Fruit fly (Drosophila melanogaster) whole organism, embryonic: ENCODE data around the gene Acat1.

Experiments
- CG11723 ChIP-seq: fragments of 200-800 bp; sonication (Bioruptor generic); optimal IDR thresholded peaks from 2 replicates; lab custom pipeline; 2017; ENCODE audit warnings: missing biosample characterization, mild to moderate bottlenecking, missing genetic modification characterization
- CG12659 ChIP-seq: fragments of 200-800 bp; sonication (Bioruptor generic); optimal IDR thresholded peaks from 3 replicates; lab custom pipeline; 2017; ENCODE audit warnings: mild to moderate bottlenecking, missing biosample characterization, missing genetic modification reagents, missing genetic modification characterization
- CG15696 ChIP-seq: fragments of 200-800 bp; sonication (Bioruptor generic); optimal IDR thresholded peaks from 2 replicates; lab custom pipeline; 2019; ENCODE audit warnings: missing biosample characterization, mild to moderate bottlenecking, missing genetic modification characterization, moderate library complexity
- CG1603 ChIP-seq: fragments of 200-800 bp; sonication (Bioruptor generic); optimal IDR thresholded peaks from 2 replicates; lab custom pipeline; 2019; ENCODE audit warnings: missing biosample characterization, mild to moderate bottlenecking, missing genetic modification characterization, moderate library complexity
- CG16863 ChIP-seq: fragments of 200-800 bp; sonication (Bioruptor generic); optimal IDR thresholded peaks from 3 replicates; lab custom pipeline; 2016; ENCODE audit warnings: missing biosample characterization, missing genetic modification characterization
- CG17186 ChIP-seq: fragments of 200-800 bp; sonication (Bioruptor generic); optimal IDR thresholded peaks from 3 replicates; lab custom pipeline; 2017; ENCODE audit warnings: missing biosample characterization, missing genetic modification reagents, missing genetic modification characterization
- CG17802 ChIP-seq: fragments of 200-800 bp; sonication (Bioruptor generic); optimal IDR thresholded peaks from 2 replicates; lab custom pipeline; 2018; ENCODE audit warnings: missing biosample characterization, mild to moderate bottlenecking, missing genetic modification characterization, moderate library complexity
- CG18476 ChIP-seq: fragments of 200-800 bp; sonication (Bioruptor generic); optimal IDR thresholded peaks from 2 replicates; lab custom pipeline; 2016; ENCODE audit warnings: missing biosample characterization, mild to moderate bottlenecking, missing genetic modification characterization
- CG2889 ChIP-seq: fragments of 200-800 bp; sonication (Bioruptor generic); IDR thresholded peaks from 3 replicates; pipeline ENCODE4 v1.3.6; 2022; ENCODE audit warnings: missing biosample characterization, missing genetic modification characterization
- CG30020 ChIP-seq: fragments of 200-800 bp; optimal IDR thresholded peaks from 2 replicates; lab custom pipeline; 2019; ENCODE audit warnings: missing biosample characterization, mild to moderate bottlenecking, missing genetic modification characterization, moderate library complexity
- CG4282 ChIP-seq: fragments of 200-800 bp; sonication (Bioruptor generic); optimal IDR thresholded peaks from 2 replicates; lab custom pipeline; 2016; ENCODE audit warnings: missing biosample characterization, missing genetic modification characterization
- CG4424 ChIP-seq: fragments of 200-800 bp; sonication (Bioruptor generic); optimal IDR thresholded peaks from 3 replicates; lab custom pipeline; 2016; ENCODE audit warnings: missing biosample characterization, missing genetic modification characterization
- CG4617 ChIP-seq: fragments of 200-800 bp; sonication (Bioruptor generic); optimal IDR thresholded peaks from 3 replicates; lab custom pipeline; 2016; ENCODE audit warnings: missing biosample characterization, missing genetic modification characterization, borderline replicate concordance
- CG7786 ChIP-seq: fragments of 200-800 bp; sonication (Bioruptor generic); optimal IDR thresholded peaks from 2 replicates; lab custom pipeline; 2016; ENCODE audit warnings: missing biosample characterization, missing genetic modification characterization
- CG7928 ChIP-seq: fragments of 200-800 bp; sonication (Bioruptor generic); optimal IDR thresholded peaks from 2 replicates; lab custom pipeline; 2017; ENCODE audit warnings: missing biosample characterization, mild to moderate bottlenecking, missing genetic modification characterization
- CG8924 ChIP-seq: fragments of 200-800 bp; optimal IDR thresholded peaks from 3 replicates; lab custom pipeline; 2019; ENCODE audit warnings: missing biosample characterization, mild to moderate bottlenecking, missing genetic modification characterization, moderate library complexity
- CHES-1-like ChIP-seq: fragments of 200-800 bp; sonication (Bioruptor generic); optimal IDR thresholded peaks from 2 replicates; lab custom pipeline; 2016; ENCODE audit warnings: missing biosample characterization, missing genetic modification characterization
- Chrac-16 ChIP-seq: fragments of 200-800 bp; sonication (Bioruptor generic); optimal IDR thresholded peaks from 3 replicates; lab custom pipeline; 2016; ENCODE audit warnings: missing biosample characterization, missing genetic modification characterization
- CoRest ChIP-seq: fragments of 200-800 bp; sonication (Bioruptor generic); optimal IDR thresholded peaks from 3 replicates; lab custom pipeline; 2018; ENCODE audit warnings: missing biosample characterization, mild to moderate bottlenecking, missing genetic modification characterization, moderate library complexity
- Dll ChIP-seq: fragments of 200-800 bp; sonication (Bioruptor generic); IDR thresholded peaks from 4 replicates; pipeline ENCODE4 v1.3.6; 2022; ENCODE audit warnings: missing biosample characterization, missing genetic modification characterization; ENCODE audit not compliant: partially characterized antibody
- E2f2 ChIP-seq: fragments of 200-800 bp; sonication (Bioruptor generic); IDR thresholded peaks from 2 replicates; pipeline ENCODE4 v1.3.6; 2022; ENCODE audit warnings: missing biosample characterization, missing genetic modification characterization
- Gsc ChIP-seq: fragments of 200-800 bp; sonication (Bioruptor generic); IDR thresholded peaks from 2 replicates; pipeline ENCODE4 v1.3.6; 2022; ENCODE audit warnings: missing biosample characterization, missing genetic modification characterization
- Hey ChIP-seq: fragments of 200-800 bp; sonication (Bioruptor generic); optimal IDR thresholded peaks from 3 replicates; lab custom pipeline; 2018; ENCODE audit warnings: missing biosample characterization, mild to moderate bottlenecking, missing genetic modification characterization
- Mad ChIP-seq: fragments of 200-800 bp; sonication (Bioruptor generic); optimal IDR thresholded peaks from 2 replicates; lab custom pipeline; 2016; ENCODE audit warnings: missing biosample characterization, missing genetic modification characterization
- Mes4 ChIP-seq: fragments of 200-800 bp; sonication (Bioruptor generic); optimal IDR thresholded peaks from 2 replicates; lab custom pipeline; 2016; ENCODE audit warnings: missing biosample characterization, missing genetic modification characterization
- Nf-YA ChIP-seq: fragments of 200-800 bp; sonication (Bioruptor generic); IDR thresholded peaks from 2 replicates; pipeline ENCODE4 v1.3.6; 2022; ENCODE audit warnings: missing biosample characterization, missing genetic modification characterization
- NfI ChIP-seq: fragments of 200-800 bp; sonication (Bioruptor generic); optimal IDR thresholded peaks from 3 replicates; lab custom pipeline; 2018; ENCODE audit warnings: missing biosample characterization, mild to moderate bottlenecking, missing genetic modification characterization, moderate library complexity
- Pdp1 ChIP-seq, 2 experiments: fragments of 200-800 bp; sonication (Bioruptor generic); optimal IDR thresholded peaks; 3 replicates each; lab custom pipeline; 2016; ENCODE audit warnings: missing biosample characterization in 2 of 2, missing genetic modification characterization in 2 of 2, mild to moderate bottlenecking in 1 of 2, moderate library complexity in 1 of 2
- Rfx ChIP-seq: fragments of 200-800 bp; sonication (Bioruptor generic); IDR thresholded peaks from 2 replicates; pipeline ENCODE4 v1.3.6; 2022; ENCODE audit warnings: missing biosample characterization, missing genetic modification characterization
- Sox102F ChIP-seq: fragments of 200-800 bp; sonication (Bioruptor generic); optimal IDR thresholded peaks from 2 replicates; lab custom pipeline; 2018; ENCODE audit warnings: missing biosample characterization, mild to moderate bottlenecking, missing genetic modification characterization, moderate library complexity
- Sry-δ ChIP-seq: fragments of 200-800 bp; sonication (Bioruptor generic); optimal IDR thresholded peaks from 2 replicates; lab custom pipeline; 2016; ENCODE audit warnings: missing biosample characterization, missing genetic modification characterization
- Xbp1 ChIP-seq: fragments of 200-800 bp; sonication (Bioruptor generic); optimal IDR thresholded peaks from 3 replicates; lab custom pipeline; 2016; ENCODE audit warnings: missing biosample characterization, mild to moderate bottlenecking, missing genetic modification characterization
- az2 ChIP-seq: fragments of 200-800 bp; sonication (Bioruptor generic); optimal IDR thresholded peaks from 3 replicates; lab custom pipeline; 2016; ENCODE audit warnings: missing biosample characterization, missing genetic modification characterization
- cad ChIP-seq: fragments of >200 bp; optimal IDR thresholded peaks from 2 replicates; lab custom pipeline; 2017; ENCODE audit warnings: missing biosample characterization, missing genetic modification characterization
- dm ChIP-seq: fragments of 200-800 bp; sonication (Bioruptor generic); optimal IDR thresholded peaks from 3 replicates; lab custom pipeline; 2016; ENCODE audit warnings: missing biosample characterization, missing genetic modification characterization
- esg ChIP-seq: fragments of 200-800 bp; sonication (Bioruptor generic); conservative IDR thresholded peaks from 2 replicates; pipeline ENCODE4 v1.3.6; 2022; ENCODE audit warnings: missing biosample characterization, missing genetic modification characterization
- gfzf ChIP-seq: fragments of 200-800 bp; sonication (Bioruptor generic); optimal IDR thresholded peaks from 2 replicates; lab custom pipeline; 2016; ENCODE audit warnings: missing biosample characterization, mild to moderate bottlenecking, missing genetic modification characterization, moderate library complexity
- grn ChIP-seq: fragments of 200-800 bp; sonication (Bioruptor generic); optimal IDR thresholded peaks from 3 replicates; lab custom pipeline; 2017; ENCODE audit warnings: missing biosample characterization, missing genetic modification characterization
- nom ChIP-seq: fragments of 200-800 bp; sonication (Bioruptor generic); optimal IDR thresholded peaks from 2 replicates; lab custom pipeline; 2017; ENCODE audit warnings: missing biosample characterization, missing genetic modification characterization, mild to moderate bottlenecking, moderate library complexity, missing genetic modification reagents
- prd ChIP-seq, 3 experiments: fragments of >200 bp in 2 of 3; fragments of 200-800 bp in 1 of 3; sonication (Bioruptor generic) in 1 of 3; optimal IDR thresholded peaks in 2 of 3; IDR thresholded peaks in 1 of 3; 2 replicates in 2 of 3; 3 replicates in 1 of 3; pipeline versions ENCODE4 v1.3.6 to Lab custom; 2017 to 2022; ENCODE audit warnings: missing biosample characterization in 1 of 3, missing genetic modification characterization in 1 of 3
- ranshi ChIP-seq: fragments of 200-800 bp; sonication (Bioruptor generic); IDR thresholded peaks from 2 replicates; pipeline ENCODE4 v1.3.6; 2022; ENCODE audit warnings: missing biosample characterization, missing genetic modification characterization
- schlank ChIP-seq: fragments of 200-800 bp; sonication (Bioruptor generic); optimal IDR thresholded peaks from 2 replicates; lab custom pipeline; 2018; ENCODE audit warnings: missing biosample characterization, mild to moderate bottlenecking, missing genetic modification characterization
- sob ChIP-seq: fragments of 200-800 bp; sonication (Bioruptor generic); IDR thresholded peaks from 2 replicates; pipeline ENCODE4 v1.3.6; 2022; ENCODE audit warnings: missing biosample characterization, missing genetic modification characterization
- tio ChIP-seq: fragments of 200-800 bp; sonication (Bioruptor generic); optimal IDR thresholded peaks from 2 replicates; lab custom pipeline; 2017; ENCODE audit warnings: missing biosample characterization, missing genetic modification characterization, inconsistent platforms
- tna ChIP-seq: fragments of 200-800 bp; sonication (Bioruptor generic); IDR thresholded peaks from 2 replicates; pipeline ENCODE4 v1.3.6; 2022; ENCODE audit warnings: missing biosample characterization, missing genetic modification characterization; ENCODE audit not compliant: partially characterized antibody
- trem ChIP-seq: fragments of 200-800 bp; optimal IDR thresholded peaks from 3 replicates; lab custom pipeline; 2019; ENCODE audit warnings: missing biosample characterization, mild to moderate bottlenecking, missing genetic modification characterization, moderate library complexity
- vfl ChIP-seq: fragments of 200-800 bp; sonication (Bioruptor generic); optimal IDR thresholded peaks from 2 replicates; lab custom pipeline; 2016; ENCODE audit warnings: missing biosample characterization, missing genetic modification characterization
- vnd ChIP-seq: fragments of 200-800 bp; sonication (Bioruptor generic); IDR thresholded peaks from 3 replicates; pipeline ENCODE4 v1.3.6; 2022; ENCODE audit warnings: missing biosample characterization, missing genetic modification characterization; ENCODE audit not compliant: partially characterized antibody
- wor ChIP-seq: fragments of 200-800 bp; sonication (Bioruptor generic); IDR thresholded peaks from 2 replicates; pipeline ENCODE4 v1.3.6; 2022; ENCODE audit warnings: missing biosample characterization, missing genetic modification characterization

Acat1 gene

dm6 chrX:7920081-7920688 is 31.6 kb upstream of the Acat1 start, which contains the start of the genes hdm and Ykt6 (continued):
- TF ChIP-seq CG8924, result peak; percentile 56
- TF ChIP-seq CG4282 (GFP tag; lab: Kevin White, UChicago), result peak; percentile 70
- TF ChIP-seq Chrac-16 (GFP tag; lab: Kevin White, UChicago), result peak; percentile 74
- TF ChIP-seq trem, result peak; percentile 81
- TF ChIP-seq az2 (GFP tag; lab: Kevin White, UChicago), result peak; percentile 77
- peak; percentile 7 for TF ChIP-seq nom (GFP tag; lab: Kevin White, UChicago)
- TF ChIP-seq wor (GFP tag; lab: Robert Waterston, UW), result peak; percentile 62
- TF ChIP-seq Xbp1 (GFP tag; lab: Kevin White, UChicago), result peak; percentile 83
- peak; percentile 82 for TF ChIP-seq ranshi (GFP tag; lab: Robert Waterston, UW)
- peak; percentile 67 for TF ChIP-seq dm (GFP tag; lab: Kevin White, UChicago)
- peak; percentile 61 for TF ChIP-seq Mes4 (GFP tag; lab: Kevin White, UChicago)
- peak; percentile 74 for TF ChIP-seq CG4424 (GFP tag; lab: Kevin White, UChicago)
- peak; percentile 77 for TF ChIP-seq CHES-1-like
- peak; percentile 78 to 80 for TF ChIP-seq Pdp1 (GFP tag; optimal IDR thresholded peaks at IDR 0.05; lab: Kevin White, UChicago)
- peak; percentile 51 for TF ChIP-seq CG7928 (GFP tag; lab: Kevin White, UChicago)
- peak; percentile 17 for TF ChIP-seq CG17802 (tag; lab: Kevin White, UChicago)
- peak; percentile 96 for TF ChIP-seq vnd (GFP tag; lab: Robert Waterston, UW)
- peak; percentile 88 for TF ChIP-seq Rfx (GFP tag; lab: Robert Waterston, UW)
- TF ChIP-seq CG17186 (GFP tag; lab: Kevin White, UChicago), result peak; percentile 90
- TF ChIP-seq grn, result no peak
- no peak for TF ChIP-seq cad (GFP tag; lab: Kevin White, UChicago)
- TF ChIP-seq Mad (GFP tag; lab: Kevin White, UChicago), result peak; percentile 74
- TF ChIP-seq CG7786 (GFP tag; lab: Kevin White, UChicago), result peak; percentile 85
- no peak for TF ChIP-seq prd (optimal IDR thresholded peaks at IDR 0.05; lab: Kevin White, UChicago)
- peak; percentile 92 for TF ChIP-seq prd (GFP tag; IDR thresholded peaks at IDR 0.05; lab: Robert Waterston, UW)
- TF ChIP-seq tna (GFP tag; lab: Robert Waterston, UW), result peak; percentile 91
- peak; percentile 80 for TF ChIP-seq CG16863 (GFP tag; lab: Kevin White, UChicago)
- peak; percentile 56 for TF ChIP-seq CG18476
- TF ChIP-seq Gsc (GFP tag; lab: Robert Waterston, UW), result peak; percentile 47; the same call in 1 of the 2 replicates
- peak; percentile 80 for TF ChIP-seq CG15696 (tag; lab: Kevin White, UChicago)
- peak; percentile 98 for TF ChIP-seq Sry-δ (GFP tag; lab: Kevin White, UChicago)
- TF ChIP-seq E2f2 (GFP tag; lab: Robert Waterston, UW), result peak; percentile 85
- no peak for TF ChIP-seq Hey (tag; lab: Kevin White, UChicago)
- TF ChIP-seq vfl, result peak; percentile 37
- TF ChIP-seq CG11723 (GFP tag; lab: Kevin White, UChicago), result no peak
- peak; percentile 44 for TF ChIP-seq CG30020 (tag; lab: Kevin White, UChicago)
- peak; percentile 78 for TF ChIP-seq CoRest (tag; lab: Kevin White, UChicago)
- peak; percentile 90 for TF ChIP-seq sob
- peak; percentile 58; the same call in 1 of the 2 replicates for TF ChIP-seq Nf-YA
- peak; percentile 65 for TF ChIP-seq esg (GFP tag; lab: Robert Waterston, UW)
- TF ChIP-seq tio (GFP tag; lab: Kevin White, UChicago), result no peak
- peak; percentile 91 for TF ChIP-seq CG1603
- peak; percentile 81 for TF ChIP-seq CG12659 (GFP tag; lab: Kevin White, UChicago)
- peak; percentile 80 for TF ChIP-seq CG4617 (GFP tag; lab: Kevin White, UChicago)
- TF ChIP-seq Dll (GFP tag; lab: Robert Waterston, UW), result peak; percentile 98
- TF ChIP-seq Sox102F, result no peak
- peak; percentile 64 for TF ChIP-seq schlank (tag; lab: Kevin White, UChicago)
- peak; percentile 63 for TF ChIP-seq NfI (GFP tag; lab: Kevin White, UChicago)
- TF ChIP-seq gfzf (GFP tag; lab: Kevin White, UChicago), result peak; percentile 35
- peak; percentile 67; the same call in 2 of the 3 replicates for TF ChIP-seq CG2889 (GFP tag; lab: Robert Waterston, UW)
